3 worm cellular contexts compared by ENCODE assay signal in genomic region chrX:6271718-6272117, ce11.
TF ChIP-seq lines count a peak whose summit lies in the region.

Gene lro-1 (plus strand): TSS chrX:6272089.

TF ChIP-seq in whole organism, L2 larva, 48 proteins besides CTCF, POLR2A, EP300 and RAD21 (continued from another document):
- no peak for TF ChIP-seq aly-2 (tag; optimal IDR thresholded peaks at IDR 0.05; lab: Kevin White, UChicago)
- no peak for TF ChIP-seq lin-39 (tag; optimal IDR thresholded peaks at IDR 0.05; lab: Kevin White, UChicago)
- no peak for TF ChIP-seq dmd-4 (tag; optimal IDR thresholded peaks at IDR 0.05; lab: Kevin White, UChicago)
- no peak for TF ChIP-seq alr-1 (tag; optimal IDR thresholded peaks at IDR 0.05; lab: Kevin White, UChicago)
- TF ChIP-seq blmp-1 (tag; optimal IDR thresholded peaks at IDR 0.05; lab: Kevin White, UChicago; ENCODE audit: insufficient read depth) = no peak
- TF ChIP-seq ceh-82 (tag; optimal IDR thresholded peaks at IDR 0.05; lab: Kevin White, UChicago) = no peak
- TF ChIP-seq nhr-129 (tag; optimal IDR thresholded peaks at IDR 0.05; lab: Kevin White, UChicago) = peak; percentile 2
- TF ChIP-seq Y55F3AM.14 (GFP tag; optimal IDR thresholded peaks at IDR 0.05; lab: Kevin White, UChicago) = no peak
- no peak for TF ChIP-seq ceh-16 (tag; optimal IDR thresholded peaks at IDR 0.05; lab: Kevin White, UChicago)
- TF ChIP-seq nhr-237 (tag; optimal IDR thresholded peaks at IDR 0.05; lab: Kevin White, UChicago) = no peak
- TF ChIP-seq elt-3 (tag; optimal IDR thresholded peaks at IDR 0.05; lab: Kevin White, UChicago) = no peak
- TF ChIP-seq gmeb-1 (tag; optimal IDR thresholded peaks at IDR 0.05; lab: Kevin White, UChicago) = peak; percentile 11
- TF ChIP-seq ZK546.5 (tag; optimal IDR thresholded peaks at IDR 0.05; lab: Kevin White, UChicago) = no peak
- no peak for TF ChIP-seq nhr-25 (tag; optimal IDR thresholded peaks at IDR 0.05; lab: Kevin White, UChicago)
- TF ChIP-seq lin-13 (GFP tag; optimal IDR thresholded peaks at IDR 0.05; lab: Kevin White, UChicago) = no peak
- TF ChIP-seq lin-11 (tag; optimal IDR thresholded peaks at IDR 0.05; lab: Kevin White, UChicago) = no peak
- TF ChIP-seq F13H6.1 (tag; optimal IDR thresholded peaks at IDR 0.05; lab: Kevin White, UChicago) = no peak
- no peak for TF ChIP-seq zag-1 (tag; optimal IDR thresholded peaks at IDR 0.05; lab: Kevin White, UChicago)
- no peak for TF ChIP-seq unc-55 (GFP tag; optimal IDR thresholded peaks at IDR 0.05; lab: Kevin White, UChicago)
- TF ChIP-seq crh-2 (tag; optimal IDR thresholded peaks at IDR 0.05; lab: Kevin White, UChicago) = peak; percentile 57
- TF ChIP-seq R02D3.7 (tag; optimal IDR thresholded peaks at IDR 0.05; lab: Kevin White, UChicago) = no peak
- no peak for TF ChIP-seq unc-39 (tag; optimal IDR thresholded peaks at IDR 0.05; lab: Kevin White, UChicago)
- TF ChIP-seq nhr-23 (tag; optimal IDR thresholded peaks at IDR 0.05; lab: Kevin White, UChicago) = no peak
- TF ChIP-seq nhr-10 (tag; optimal IDR thresholded peaks at IDR 0.05; lab: Kevin White, UChicago) = no peak
- no peak for TF ChIP-seq mab-5 (tag; optimal IDR thresholded peaks at IDR 0.05; lab: Kevin White, UChicago)
- peak; percentile 11 for TF ChIP-seq sma-3 (GFP tag; optimal IDR thresholded peaks at IDR 0.05; lab: Kevin White, UChicago)
- TF ChIP-seq ztf-1 (GFP tag; conservative IDR thresholded peaks at IDR 0.05; lab: Robert Waterston, UW) = no peak
- TF ChIP-seq sma-9 (GFP tag; optimal IDR thresholded peaks at IDR 0.05; lab: Kevin White, UChicago) = peak; percentile 55
- no peak for TF ChIP-seq sma-9 (tag; optimal IDR thresholded peaks at IDR 0.05; lab: Kevin White, UChicago)
- peak; percentile 83 for TF ChIP-seq skn-1 (tag; optimal IDR thresholded peaks at IDR 0.05; lab: Kevin White, UChicago)

TF ChIP-seq in whole organism, L4 larva, 104 proteins besides CTCF, POLR2A, EP300 and RAD21 (continued from another document):
- TF ChIP-seq dmd-8 (GFP tag; IDR thresholded peaks at IDR 0.05; lab: Robert Waterston, UW) (no peak), mdt-29 (GFP tag; IDR thresholded peaks at IDR 0.05; lab: Robert Waterston, UW) (0 out of 2 replicates have a peak, but pooled peaks have one; percentile 15), mxl-2 (GFP tag; conservative IDR thresholded peaks at IDR 0.05; lab: Robert Waterston, UW) (no peak), daf-12 (tag; optimal IDR thresholded peaks at IDR 0.05; lab: Kevin White, UChicago) (no peak), mep-1 (tag; optimal IDR thresholded peaks at IDR 0.05; lab: Kevin White, UChicago) (peak; percentile 50), Y48G9A.11 (GFP tag; IDR thresholded peaks at IDR 0.05; lab: Robert Waterston, UW) (no peak), ceh-44 (GFP tag; IDR thresholded peaks at IDR 0.05; lab: Robert Waterston, UW) (no peak), ZK337.2 (GFP tag; IDR thresholded peaks at IDR 0.05; lab: Robert Waterston, UW) (no peak), Y75B8A.6 (GFP tag; IDR thresholded peaks at IDR 0.05; lab: Robert Waterston, UW) (no peak), mdl-1 (tag; optimal IDR thresholded peaks at IDR 0.05; lab: Kevin White, UChicago) (no peak), unc-130 (GFP tag; optimal IDR thresholded peaks at IDR 0.05; lab: Kevin White, UChicago) (no peak), ceh-28 (tag; optimal IDR thresholded peaks at IDR 0.05; lab: Kevin White, UChicago) (no peak), Y5F2A.4 (GFP tag; optimal IDR thresholded peaks at IDR 0.05; lab: Kevin White, UChicago) (no peak), unc-62 (GFP tag; optimal IDR thresholded peaks at IDR 0.05 in 1 of 2; lab: Kevin White, UChicago) (peak in 1 of 2 experiments; percentile 66), unc-62 (tag; optimal IDR thresholded peaks at IDR 0.05; lab: Kevin White, UChicago) (no peak), lsy-2 (tag; optimal IDR thresholded peaks at IDR 0.05; lab: Kevin White, UChicago) (peak in 1 of 2 experiments; percentile 17), lim-7 (GFP tag; IDR thresholded peaks at IDR 0.05; lab: Robert Waterston, UW) (no peak), hmg-1.1 (GFP tag; IDR thresholded peaks at IDR 0.05; lab: Robert Waterston, UW) (no peak), sdz-12 (GFP tag; optimal IDR thresholded peaks at IDR 0.05; lab: Kevin White, UChicago) (no peak), cey-2 (tag; optimal IDR thresholded peaks at IDR 0.05; lab: Kevin White, UChicago; ENCODE audit: borderline replicate concordance, insufficient read depth) (no peak), ztf-7 (tag; optimal IDR thresholded peaks at IDR 0.05; lab: Kevin White, UChicago) (peak; percentile 50), zag-1 (tag; optimal IDR thresholded peaks at IDR 0.05; lab: Kevin White, UChicago) (no peak), spr-3 (GFP tag; optimal IDR thresholded peaks at IDR 0.05; lab: Kevin White, UChicago) (no peak), ctbp-1 (GFP tag; IDR thresholded peaks at IDR 0.05; lab: Robert Waterston, UW) (no peak), rbr-2 (tag; optimal IDR thresholded peaks at IDR 0.05; lab: Kevin White, UChicago) (no peak), ztf-11 (tag; optimal IDR thresholded peaks at IDR 0.05; lab: Kevin White, UChicago) (no peak), dmd-6 (GFP tag; IDR thresholded peaks at IDR 0.05; lab: Robert Waterston, UW) (peak; percentile 90), lin-1 (GFP tag; IDR thresholded peaks at IDR 0.05; lab: Robert Waterston, UW) (no peak), hlh-30 (tag; optimal IDR thresholded peaks at IDR 0.05; lab: Kevin White, UChicago; ENCODE audit: insufficient read depth) (peak; percentile 76), nhr-28 (tag; optimal IDR thresholded peaks at IDR 0.05; lab: Kevin White, UChicago) (peak; percentile 94), egl-43 (GFP tag; IDR thresholded peaks at IDR 0.05; lab: Robert Waterston, UW) (no peak), snpc-4 (tag; optimal IDR thresholded peaks at IDR 0.05; lab: Kevin White, UChicago) (no peak), dmd-9 (GFP tag; IDR thresholded peaks at IDR 0.05; lab: Robert Waterston, UW) (no peak), daf-19 (GFP tag; conservative IDR thresholded peaks at IDR 0.05; lab: Robert Waterston, UW) (no peak), nhr-102 (tag; optimal IDR thresholded peaks at IDR 0.05; lab: Kevin White, UChicago) (peak; percentile 37), dpl-1 (GFP tag; optimal IDR thresholded peaks at IDR 0.05; lab: Kevin White, UChicago) (no peak), nhr-10 (tag; optimal IDR thresholded peaks at IDR 0.05; lab: Kevin White, UChicago) (peak; percentile 30), Y105C5A.15 (GFP tag; IDR thresholded peaks at IDR 0.05; lab: Robert Waterston, UW) (no peak), duxl-1 (tag; optimal IDR thresholded peaks at IDR 0.05; lab: Kevin White, UChicago; ENCODE audit: poor library complexity) (no peak), daf-16 (GFP tag; optimal IDR thresholded peaks at IDR 0.05; lab: Kevin White, UChicago) (peak in 1 of 2 experiments; percentile 85), daf-16 (tag; optimal IDR thresholded peaks at IDR 0.05; lab: Kevin White, UChicago) (peak; percentile 99), F44E2.7 (GFP tag; IDR thresholded peaks at IDR 0.05; lab: Robert Waterston, UW) (no peak), lin-38 (GFP tag; IDR thresholded peaks at IDR 0.05; lab: Robert Waterston, UW) (no peak), dve-1 (tag; optimal IDR thresholded peaks at IDR 0.05; lab: Kevin White, UChicago; ENCODE audit: insufficient read depth) (peak; percentile 94), aha-1 (tag; lab: Kevin White, UChicago) (peak; percentile 10), vab-7 (GFP tag; IDR thresholded peaks at IDR 0.05; lab: Robert Waterston, UW) (no peak), nhr-6 (tag; optimal IDR thresholded peaks at IDR 0.05; lab: Kevin White, UChicago) (no peak), F10B5.3 (tag; optimal IDR thresholded peaks at IDR 0.05; lab: Kevin White, UChicago) (no peak), nhr-76 (tag; optimal IDR thresholded peaks at IDR 0.05; lab: Kevin White, UChicago) (no peak), nhr-77 (tag; optimal IDR thresholded peaks at IDR 0.05; lab: Kevin White, UChicago) (peak; percentile 70), ceh-32 (tag; optimal IDR thresholded peaks at IDR 0.05; lab: Kevin White, UChicago; ENCODE audit: poor library complexity) (no peak), ZK546.5 (tag; optimal IDR thresholded peaks at IDR 0.05; lab: Kevin White, UChicago) (no peak)
TF ChIP-seq in whole organism, L4 larva: peak in this region for 22.

TF ChIP-seq in whole organism, young adult, 124 proteins besides CTCF, POLR2A, EP300 and RAD21 (continued from another document):
- TF ChIP-seq gei-17 (GFP tag; optimal IDR thresholded peaks at IDR 0.05; lab: Kevin White, UChicago) = peak; percentile 2
- no peak for TF ChIP-seq nfya-2 (GFP tag; IDR thresholded peaks at IDR 0.05; lab: Robert Waterston, UW)
- TF ChIP-seq B0019.2 (GFP tag; conservative IDR thresholded peaks at IDR 0.05; lab: Robert Waterston, UW) = no peak
- no peak for TF ChIP-seq ceh-40 (GFP tag; IDR thresholded peaks at IDR 0.05; lab: Robert Waterston, UW)
- TF ChIP-seq unc-62 (GFP tag; optimal IDR thresholded peaks at IDR 0.05; lab: Kevin White, UChicago) = peak; percentile 57
- TF ChIP-seq hmg-1.2 (GFP tag; IDR thresholded peaks at IDR 0.05; lab: Robert Waterston, UW) = no peak
- no peak for TF ChIP-seq F57A8.1 (GFP tag; optimal IDR thresholded peaks at IDR 0.05; lab: Kevin White, UChicago)
- TF ChIP-seq nfyb-1 (GFP tag; IDR thresholded peaks at IDR 0.05; lab: Robert Waterston, UW) = no peak
- no peak for TF ChIP-seq egl-18 (GFP tag; IDR thresholded peaks at IDR 0.05; lab: Robert Waterston, UW)
- TF ChIP-seq D2030.7 (GFP tag; IDR thresholded peaks at IDR 0.05; lab: Robert Waterston, UW) = no peak
- TF ChIP-seq dpff-1 (tag; optimal IDR thresholded peaks at IDR 0.05; lab: Kevin White, UChicago) = no peak
- no peak for TF ChIP-seq xnd-1 (tag; optimal IDR thresholded peaks at IDR 0.05; lab: Kevin White, UChicago)
- TF ChIP-seq egrh-3 (GFP tag; IDR thresholded peaks at IDR 0.05; lab: Robert Waterston, UW) = no peak
- TF ChIP-seq let-526 (GFP tag; IDR thresholded peaks at IDR 0.05; lab: Robert Waterston, UW) = peak; percentile 37; the same call in 1 of the 2 replicates
- TF ChIP-seq pha-4 (tag; optimal IDR thresholded peaks at IDR 0.05; lab: Kevin White, UChicago) = no peak
- no peak for TF ChIP-seq egl-44 (GFP tag; IDR thresholded peaks at IDR 0.05; lab: Robert Waterston, UW)
- no peak for TF ChIP-seq dpl-1 (GFP tag; optimal IDR thresholded peaks at IDR 0.05; lab: Kevin White, UChicago)
- peak; percentile 9 to 53 for TF ChIP-seq let-607 (tag; optimal IDR thresholded peaks at IDR 0.05; lab: Kevin White, UChicago)
- TF ChIP-seq aptf-3 (GFP tag; IDR thresholded peaks at IDR 0.05; lab: Robert Waterston, UW) = no peak
- TF ChIP-seq madf-10 (tag; optimal IDR thresholded peaks at IDR 0.05; lab: Kevin White, UChicago) = no peak
- TF ChIP-seq mxl-1 (tag; optimal IDR thresholded peaks at IDR 0.05; lab: Kevin White, UChicago) = no peak
- no peak for TF ChIP-seq bed-1 (GFP tag; IDR thresholded peaks at IDR 0.05; lab: Robert Waterston, UW)
- TF ChIP-seq snpc-4 (GFP tag; optimal IDR thresholded peaks at IDR 0.05; lab: Kevin White, UChicago) = no peak
- TF ChIP-seq snpc-4 (tag; optimal IDR thresholded peaks at IDR 0.05; lab: Kevin White, UChicago) = peak in 1 of 4 experiments; percentile 8
- TF ChIP-seq bed-2 (GFP tag; IDR thresholded peaks at IDR 0.05; lab: Robert Waterston, UW) = no peak
- TF ChIP-seq sdz-38 (tag; optimal IDR thresholded peaks at IDR 0.05; lab: Kevin White, UChicago) = no peak
- TF ChIP-seq mes-4 (tag; optimal IDR thresholded peaks at IDR 0.05; lab: Kevin White, UChicago) = no peak
TF ChIP-seq in whole organism, young adult: peak in this region for 11.
